Fruit fly (Drosophila melanogaster): ENCODE data around the gene CG7299.

CG7299 gene

DNA sequence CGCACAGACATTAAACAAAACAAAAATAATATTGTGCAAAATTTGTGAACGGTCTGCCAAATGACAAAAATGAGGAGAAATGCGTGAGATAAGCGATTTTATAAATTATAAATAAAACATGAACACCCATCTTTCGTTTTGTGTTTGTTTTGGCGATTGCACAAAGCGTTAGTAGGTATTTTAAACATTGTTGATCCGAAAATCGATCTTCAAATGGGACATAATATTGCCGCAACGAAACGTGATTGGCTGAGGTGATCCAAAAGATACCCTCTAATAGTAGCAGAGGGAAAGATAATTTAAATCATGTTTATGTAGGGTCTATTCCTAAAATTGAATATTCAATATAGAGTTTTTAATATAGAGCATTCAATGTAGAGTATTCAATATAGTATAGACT is 4.6 kb downstream of the CG7299 start (continued):
- TF ChIP-seq CG11294 (GFP tag; IDR thresholded peaks at IDR 0.05) (no peak), Eip78C (GFP tag) (peak; percentile 61), fd59A (GFP tag; optimal IDR thresholded peaks at IDR 0.05) (no peak), CG6792 (GFP tag; optimal IDR thresholded peaks at IDR 0.05) (no peak), CG6854 (GFP tag; optimal IDR thresholded peaks at IDR 0.05) (no peak), salr (GFP tag; optimal IDR thresholded peaks at IDR 0.05) (no peak), CG7368 (GFP tag; optimal IDR thresholded peaks at IDR 0.05) (no peak), CG31627 (GFP tag; optimal IDR thresholded peaks at IDR 0.05) (no peak), OdsH (GFP tag; optimal IDR thresholded peaks at IDR 0.05) (no peak), CG3919 (GFP tag; optimal IDR thresholded peaks at IDR 0.05) (no peak), CG10669 (GFP tag; optimal IDR thresholded peaks at IDR 0.05) (no peak), CG34406 (GFP tag; optimal IDR thresholded peaks at IDR 0.05) (no peak), net (GFP tag; optimal IDR thresholded peaks at IDR 0.05) (no peak), CG8119 (GFP tag; IDR thresholded peaks at IDR 0.05) (peak; percentile 31; the same call in 1 of the 3 replicates), Eip93F (GFP tag; optimal IDR thresholded peaks at IDR 0.05) (no peak), topi (GFP tag; optimal IDR thresholded peaks at IDR 0.05) (no peak), CG16779 (tag; optimal IDR thresholded peaks at IDR 0.05) (no peak), acj6 (GFP tag; optimal IDR thresholded peaks at IDR 0.05) (no peak), Sox102F (GFP tag; optimal IDR thresholded peaks at IDR 0.05) (no peak)

DNA sequence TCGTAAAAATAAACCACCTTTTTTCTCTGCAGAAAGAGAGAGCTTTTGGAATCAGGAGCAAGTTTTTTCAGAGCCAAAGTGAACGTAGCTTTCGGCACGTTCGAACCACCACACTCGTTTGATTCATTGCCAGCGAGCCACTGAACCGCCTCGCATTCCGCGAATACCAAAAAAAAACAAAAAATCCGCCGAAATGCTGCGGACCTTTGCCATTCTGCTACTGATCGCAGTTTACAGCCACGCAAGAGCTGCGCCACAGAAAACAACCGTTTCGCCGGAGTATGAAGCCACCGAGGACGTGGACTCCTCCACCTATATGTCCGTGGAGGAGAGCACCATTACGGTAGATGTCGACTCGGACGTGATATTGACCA is 6.5 kb downstream of the CG7299 start:
- TF ChIP-seq CG32006 (GFP tag; optimal IDR thresholded peaks at IDR 0.05) (peak; percentile 26), vri (GFP tag; optimal IDR thresholded peaks at IDR 0.05) (no peak), CG15336 (GFP tag; IDR thresholded peaks at IDR 0.05) (peak; percentile 4; the same call in 1 of the 2 replicates)

DNA sequence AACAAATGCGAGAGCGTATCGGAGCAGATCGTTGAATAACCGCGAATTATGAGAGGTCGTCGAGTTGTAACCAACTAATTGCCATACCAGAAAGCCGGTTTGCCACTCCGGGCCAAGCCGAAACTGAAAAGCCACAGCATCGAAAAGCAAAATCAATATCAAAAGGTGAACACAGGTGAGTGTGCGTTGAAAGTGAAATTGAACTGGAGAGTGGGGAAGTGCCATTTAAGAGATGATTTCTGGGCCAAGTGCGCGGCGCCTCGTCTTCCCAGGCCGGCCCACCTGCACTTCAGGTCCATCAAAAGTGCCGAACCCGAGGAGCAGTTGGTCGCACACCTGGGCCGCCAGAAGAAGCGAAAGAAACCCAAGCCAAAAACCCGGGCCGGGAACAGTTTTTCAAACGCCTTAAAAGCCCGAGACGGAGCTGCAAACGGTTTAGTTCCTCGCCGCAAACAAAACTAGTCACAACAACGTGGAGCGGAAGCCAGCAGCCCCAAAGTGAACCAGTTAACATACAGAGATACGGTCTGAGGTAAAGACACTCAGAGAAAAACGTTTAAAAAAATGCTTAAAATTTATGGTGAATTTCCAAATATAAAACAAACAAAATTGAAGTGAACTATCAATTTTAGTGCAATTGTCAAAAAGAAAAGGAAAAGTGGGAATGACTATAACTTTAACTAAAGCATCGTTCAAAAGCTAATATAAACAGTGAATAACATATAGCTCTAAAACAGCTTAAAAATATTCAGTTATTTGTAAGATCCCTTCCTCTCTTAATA is 7.1 kb downstream of the CG7299 start, which contains the start of gene CG17104:
Gene CG17104 (plus strand): TSS at position 266 of the 782 bp plus-strand sequence.
- TF ChIP-seq CG34406 (GFP tag; optimal IDR thresholded peaks at IDR 0.05): peak; percentile 55
- peak; percentile 47 to 73 for TF ChIP-seq ss (GFP tag; optimal IDR thresholded peaks at IDR 0.05)
- peak; percentile 81 for TF ChIP-seq Hr4 (GFP tag; optimal IDR thresholded peaks at IDR 0.05)
- peak; percentile 4 for TF ChIP-seq CG11902 (GFP tag; optimal IDR thresholded peaks at IDR 0.05)
- peak; percentile 89 for TF ChIP-seq CG32006 (GFP tag; optimal IDR thresholded peaks at IDR 0.05)
- TF ChIP-seq spab (GFP tag; optimal IDR thresholded peaks at IDR 0.05): peak; percentile 36
- no peak for TF ChIP-seq Eip93F (GFP tag; optimal IDR thresholded peaks at IDR 0.05)
- no peak for TF ChIP-seq Hr38 (GFP tag; optimal IDR thresholded peaks at IDR 0.05)
- peak; percentile 94 for TF ChIP-seq Eip78C (GFP tag)
- TF ChIP-seq CG8119 (GFP tag; IDR thresholded peaks at IDR 0.05): peak; percentile 89
- peak; percentile 19 for TF ChIP-seq CG7368 (GFP tag; optimal IDR thresholded peaks at IDR 0.05)
- TF ChIP-seq Lpt (GFP tag; optimal IDR thresholded peaks at IDR 0.05): peak; percentile 68
- peak; percentile 60 for TF ChIP-seq Sox14 (GFP tag; optimal IDR thresholded peaks at IDR 0.05)
- TF ChIP-seq Hr39 (GFP tag; optimal IDR thresholded peaks at IDR 0.05): peak; percentile 52
- peak; percentile 79 for TF ChIP-seq svp (GFP tag)
- peak; percentile 55 for TF ChIP-seq CG1621 (tag; optimal IDR thresholded peaks at IDR 0.05)
- peak; percentile 69 for TF ChIP-seq CG3919 (GFP tag; optimal IDR thresholded peaks at IDR 0.05)
- TF ChIP-seq CG3032 (tag; optimal IDR thresholded peaks at IDR 0.05): peak; percentile 61
- peak; percentile 56 for TF ChIP-seq CG6808 (GFP tag; optimal IDR thresholded peaks at IDR 0.05)
- no peak for TF ChIP-seq fkh (GFP tag; optimal IDR thresholded peaks at IDR 0.05)
- peak; percentile 77 for TF ChIP-seq CG6276 (GFP tag; optimal IDR thresholded peaks at IDR 0.05)
- TF ChIP-seq CG6163 (GFP tag; IDR thresholded peaks at IDR 0.05): peak; percentile 68; the same call in 2 of the 3 replicates
- peak; percentile 55 for TF ChIP-seq CG6792 (GFP tag; optimal IDR thresholded peaks at IDR 0.05)
- TF ChIP-seq lz (GFP tag; optimal IDR thresholded peaks at IDR 0.05): peak; percentile 51
- TF ChIP-seq salr (GFP tag; optimal IDR thresholded peaks at IDR 0.05): peak in 1 of 2 experiments; percentile 48
- peak; percentile 71 for TF ChIP-seq OdsH (GFP tag; optimal IDR thresholded peaks at IDR 0.05)
- TF ChIP-seq CG8632 (GFP tag; optimal IDR thresholded peaks at IDR 0.05): peak; percentile 61
- peak; percentile 71 for TF ChIP-seq CG10631 (GFP tag; optimal IDR thresholded peaks at IDR 0.05)
- peak; percentile 6 for TF ChIP-seq vri (GFP tag; optimal IDR thresholded peaks at IDR 0.05)
- TF ChIP-seq dac (GFP tag; optimal IDR thresholded peaks at IDR 0.05): peak; percentile 39
- peak; percentile 63 for TF ChIP-seq CG10669 (GFP tag; optimal IDR thresholded peaks at IDR 0.05)
- no peak for TF ChIP-seq CG9139 (GFP tag; optimal IDR thresholded peaks at IDR 0.05)
- TF ChIP-seq CG6854 (GFP tag; optimal IDR thresholded peaks at IDR 0.05): no peak
- peak; percentile 63 for TF ChIP-seq topi (GFP tag; optimal IDR thresholded peaks at IDR 0.05)
- peak; percentile 47 for TF ChIP-seq CG31627 (GFP tag; optimal IDR thresholded peaks at IDR 0.05)
- peak; percentile 72 for TF ChIP-seq Ets96B (tag; optimal IDR thresholded peaks at IDR 0.05)
- TF ChIP-seq Sox102F (GFP tag; optimal IDR thresholded peaks at IDR 0.05): peak; percentile 37
- TF ChIP-seq Eip75B (GFP tag; optimal IDR thresholded peaks at IDR 0.05): peak; percentile 73
